Fruit fly (Drosophila melanogaster) whole organism, embryonic: Measurements from ENCODE around the gene isoQC.

Experiments
- Aef1 ChIP-seq: fragments of 200-800 bp; sonication (Bioruptor generic); IDR thresholded peaks from 3 replicates; pipeline ENCODE4 v1.3.6; 2022; ENCODE audit warnings: missing biosample characterization, missing genetic modification characterization
- Awh ChIP-seq: fragments of 200-800 bp; sonication (Bioruptor generic); IDR thresholded peaks from 2 replicates; pipeline ENCODE4, ENCODE4 v1.3.6; 2022; ENCODE audit warnings: missing biosample characterization, missing genetic modification characterization
- BEAF-32 ChIP-seq: fragments of 200-800 bp; sonication (Bioruptor generic); optimal IDR thresholded peaks from 3 replicates; lab custom pipeline; 2017; ENCODE audit warnings: missing biosample characterization, missing genetic modification characterization, mild to moderate bottlenecking, moderate library complexity, missing genetic modification reagents
- Bgb ChIP-seq: fragments of 200-800 bp; sonication (Bioruptor generic); IDR thresholded peaks from 2 replicates; pipeline ENCODE4 v1.3.6; 2022; ENCODE audit warnings: missing biosample characterization, missing genetic modification characterization; ENCODE audit not compliant: partially characterized antibody
- CG1024 ChIP-seq: fragments of 200-800 bp; sonication (Bioruptor generic); IDR thresholded peaks from 2 replicates; pipeline ENCODE4 v1.3.6; 2022; ENCODE audit warnings: missing biosample characterization, missing genetic modification characterization
- CG10565 ChIP-seq: fragments of 200-800 bp; sonication (Bioruptor generic); optimal IDR thresholded peaks from 3 replicates; lab custom pipeline; 2016; ENCODE audit warnings: missing biosample characterization, mild to moderate bottlenecking, missing genetic modification characterization
- CG12299 ChIP-seq: fragments of 200-800 bp; sonication (Bioruptor generic); optimal IDR thresholded peaks from 2 replicates; lab custom pipeline; 2018; ENCODE audit warnings: missing biosample characterization, mild to moderate bottlenecking, missing genetic modification characterization
- CG12659 ChIP-seq: fragments of 200-800 bp; sonication (Bioruptor generic); optimal IDR thresholded peaks from 3 replicates; lab custom pipeline; 2017; ENCODE audit warnings: mild to moderate bottlenecking, missing biosample characterization, missing genetic modification reagents, missing genetic modification characterization
- CG12769 ChIP-seq: fragments of 200-800 bp; sonication (Bioruptor generic); optimal IDR thresholded peaks from 2 replicates; lab custom pipeline; 2019; ENCODE audit warnings: missing biosample characterization, mild to moderate bottlenecking, missing genetic modification characterization, moderate library complexity
- CG12942 ChIP-seq: fragments of 200-800 bp; sonication (Bioruptor generic); optimal IDR thresholded peaks from 3 replicates; lab custom pipeline; 2016; ENCODE audit warnings: missing biosample characterization, missing genetic modification characterization
- CG13624 ChIP-seq: fragments of 200-800 bp; sonication (Bioruptor generic); optimal IDR thresholded peaks from 2 replicates; lab custom pipeline; 2016; ENCODE audit warnings: missing biosample characterization, missing genetic modification characterization
- CG14710 ChIP-seq: fragments of 200-800 bp; sonication (Bioruptor generic); optimal IDR thresholded peaks from 3 replicates; lab custom pipeline; 2019; ENCODE audit warnings: missing biosample characterization, mild to moderate bottlenecking, missing genetic modification characterization, moderate library complexity
- CG15601 ChIP-seq: fragments of 200-800 bp; sonication (Bioruptor generic); optimal IDR thresholded peaks from 3 replicates; lab custom pipeline; 2019; ENCODE audit warnings: missing biosample characterization, mild to moderate bottlenecking, missing genetic modification characterization, moderate library complexity
- CG18619 ChIP-seq: fragments of 200-800 bp; sonication (Bioruptor generic); optimal IDR thresholded peaks from 3 replicates; lab custom pipeline; 2017; ENCODE audit warnings: missing biosample characterization, mild to moderate bottlenecking, missing genetic modification characterization
- CG31365 ChIP-seq: fragments of 200-800 bp; sonication (Bioruptor generic); optimal IDR thresholded peaks from 2 replicates; lab custom pipeline; 2018; ENCODE audit warnings: missing biosample characterization, mild to moderate bottlenecking, missing genetic modification characterization
- CG4360 ChIP-seq: fragments of 200-800 bp; sonication (Bioruptor generic); IDR thresholded peaks from 2 replicates; pipeline ENCODE4 v1.3.6; 2022; ENCODE audit warnings: missing biosample characterization, missing genetic modification characterization
- CG4707 ChIP-seq: fragments of 200-800 bp; sonication (Bioruptor generic); optimal IDR thresholded peaks from 2 replicates; lab custom pipeline; 2018; ENCODE audit warnings: missing biosample characterization, mild to moderate bottlenecking, missing genetic modification characterization, moderate library complexity
- CG7556 ChIP-seq: fragments of 200-800 bp; sonication (Bioruptor generic); optimal IDR thresholded peaks from 2 replicates; lab custom pipeline; 2017; ENCODE audit warnings: missing biosample characterization, mild to moderate bottlenecking, missing genetic modification characterization
- CG8290 ChIP-seq, 3 experiments: fragments of 200-800 bp; sonication (Bioruptor generic); optimal IDR thresholded peaks; 2 replicates each; lab custom pipeline; 2016 to 2019; ENCODE audit warnings: missing biosample characterization in 3 of 3, missing genetic modification characterization in 3 of 3, mild to moderate bottlenecking in 2 of 3, moderate library complexity in 1 of 3
- CG9797 ChIP-seq: fragments of 200-800 bp; sonication (Bioruptor generic); optimal IDR thresholded peaks from 3 replicates; lab custom pipeline; 2018; ENCODE audit warnings: missing biosample characterization, mild to moderate bottlenecking, missing genetic modification characterization
- D19A ChIP-seq: fragments of 200-800 bp; optimal IDR thresholded peaks from 3 replicates; lab custom pipeline; 2019; ENCODE audit warnings: missing biosample characterization, mild to moderate bottlenecking, missing genetic modification characterization, moderate library complexity
- Deaf1 ChIP-seq: fragments of 200-800 bp; optimal IDR thresholded peaks from 3 replicates; lab custom pipeline; 2019; ENCODE audit warnings: missing biosample characterization, mild to moderate bottlenecking, missing genetic modification characterization, moderate library complexity
- E2f2 ChIP-seq: fragments of 200-800 bp; sonication (Bioruptor generic); IDR thresholded peaks from 2 replicates; pipeline ENCODE4 v1.3.6; 2022; ENCODE audit warnings: missing biosample characterization, missing genetic modification characterization
- Eip74EF ChIP-seq, 2 experiments: fragments of 200-800 bp in 1 of 2; fragments of >200 bp in 1 of 2; sonication (Bioruptor generic) in 1 of 2; optimal IDR thresholded peaks; 2 replicates each; lab custom pipeline; 2017 to 2019; ENCODE audit warnings: missing biosample characterization in 2 of 2, missing genetic modification characterization in 2 of 2, mild to moderate bottlenecking in 1 of 2, moderate library complexity in 1 of 2
- H2.0 ChIP-seq: fragments of 200-800 bp; sonication (Bioruptor generic); IDR thresholded peaks from 2 replicates; pipeline ENCODE4 v1.3.6; 2022; ENCODE audit warnings: missing biosample characterization, missing genetic modification characterization
- HmgZ ChIP-seq: fragments of 200-800 bp; sonication (Bioruptor generic); optimal IDR thresholded peaks from 2 replicates; lab custom pipeline; 2018; ENCODE audit warnings: missing biosample characterization, mild to moderate bottlenecking, missing genetic modification characterization
- Jarid2 ChIP-seq: fragments of 200-800 bp; sonication (Bioruptor generic); optimal IDR thresholded peaks from 3 replicates; lab custom pipeline; 2017; ENCODE audit warnings: mild to moderate bottlenecking, missing biosample characterization, missing genetic modification reagents, missing genetic modification characterization
- Lim3 ChIP-seq: fragments of 200-800 bp; sonication (Bioruptor generic); IDR thresholded peaks from 2 replicates; pipeline ENCODE4 v1.3.6; 2022; ENCODE audit warnings: missing biosample characterization, missing genetic modification characterization
- MBD-R2 ChIP-seq: fragments of 200-800 bp; sonication (Bioruptor generic); IDR thresholded peaks from 2 replicates; pipeline ENCODE4 v1.3.6; 2022; ENCODE audit warnings: missing biosample characterization, missing genetic modification characterization
- MESR4 ChIP-seq: fragments of 200-800 bp; sonication (Bioruptor generic); optimal IDR thresholded peaks from 2 replicates; lab custom pipeline; 2018; ENCODE audit warnings: missing biosample characterization, mild to moderate bottlenecking, missing genetic modification characterization, moderate library complexity
- Myb ChIP-seq: fragments of 200-800 bp; sonication (Bioruptor generic); optimal IDR thresholded peaks from 2 replicates; lab custom pipeline; 2016; ENCODE audit warnings: missing biosample characterization, missing genetic modification characterization
- Pdp1 ChIP-seq, 2 experiments: fragments of 200-800 bp; sonication (Bioruptor generic); optimal IDR thresholded peaks; 3 replicates each; lab custom pipeline; 2016; ENCODE audit warnings: missing biosample characterization in 2 of 2, missing genetic modification characterization in 2 of 2, mild to moderate bottlenecking in 1 of 2, moderate library complexity in 1 of 2
- Sry-β ChIP-seq: fragments of 200-800 bp; sonication (Bioruptor generic); optimal IDR thresholded peaks from 2 replicates; lab custom pipeline; 2018; ENCODE audit warnings: missing biosample characterization, mild to moderate bottlenecking, missing genetic modification characterization, moderate library complexity
- Xrp1 ChIP-seq: fragments of 200-800 bp; sonication (Bioruptor generic); IDR thresholded peaks from 2 replicates; pipeline ENCODE4 v1.3.6; 2022; ENCODE audit warnings: missing biosample characterization, missing genetic modification characterization
- YL-1 ChIP-seq: fragments of 200-800 bp; sonication (Bioruptor generic); optimal IDR thresholded peaks from 3 replicates; lab custom pipeline; 2017; ENCODE audit warnings: missing biosample characterization, mild to moderate bottlenecking, missing genetic modification characterization
- amos ChIP-seq: fragments of 200-800 bp; sonication (Bioruptor generic); IDR thresholded peaks from 2 replicates; pipeline ENCODE4 v1.3.6; 2022; ENCODE audit warnings: missing biosample characterization, missing genetic modification characterization; ENCODE audit not compliant: partially characterized antibody
- chinmo ChIP-seq: fragments of 200-800 bp; sonication (Bioruptor generic); IDR thresholded peaks from 4 replicates; pipeline ENCODE4 v1.3.6; 2022; ENCODE audit warnings: missing biosample characterization, missing genetic modification characterization; ENCODE audit not compliant: partially characterized antibody
- dmrt99B ChIP-seq: fragments of 200-800 bp; sonication (Bioruptor generic); optimal IDR thresholded peaks from 2 replicates; lab custom pipeline; 2018; ENCODE audit warnings: missing biosample characterization, mild to moderate bottlenecking, missing genetic modification characterization, moderate library complexity
- gfzf ChIP-seq: fragments of 200-800 bp; sonication (Bioruptor generic); optimal IDR thresholded peaks from 2 replicates; lab custom pipeline; 2016; ENCODE audit warnings: missing biosample characterization, mild to moderate bottlenecking, missing genetic modification characterization, moderate library complexity
- nom ChIP-seq: fragments of 200-800 bp; sonication (Bioruptor generic); optimal IDR thresholded peaks from 2 replicates; lab custom pipeline; 2017; ENCODE audit warnings: missing biosample characterization, missing genetic modification characterization, mild to moderate bottlenecking, moderate library complexity, missing genetic modification reagents
- onecut ChIP-seq: fragments of 200-800 bp; sonication (Bioruptor generic); IDR thresholded peaks from 2 replicates; pipeline ENCODE4 v1.3.6; 2022; ENCODE audit warnings: missing biosample characterization, missing genetic modification characterization
- psq ChIP-seq: fragments of 200-800 bp; sonication (Bioruptor generic); optimal IDR thresholded peaks from 2 replicates; lab custom pipeline; 2017; ENCODE audit warnings: missing biosample characterization, missing genetic modification characterization
- pzg ChIP-seq: fragments of 200-800 bp; sonication (Bioruptor generic); optimal IDR thresholded peaks from 3 replicates; lab custom pipeline; 2018; ENCODE audit warnings: missing biosample characterization, mild to moderate bottlenecking, missing genetic modification characterization, moderate library complexity
- sens ChIP-seq: fragments of 200-800 bp; sonication (Bioruptor generic); peaks from one replicate; lab custom pipeline; 2016; ENCODE audit warnings: missing biosample characterization, missing genetic modification characterization
- shn ChIP-seq: fragments of 200-800 bp; sonication (Bioruptor generic); optimal IDR thresholded peaks from 3 replicates; lab custom pipeline; 2016; ENCODE audit warnings: missing biosample characterization, missing genetic modification characterization
- trem ChIP-seq: fragments of 200-800 bp; optimal IDR thresholded peaks from 3 replicates; lab custom pipeline; 2019; ENCODE audit warnings: missing biosample characterization, mild to moderate bottlenecking, missing genetic modification characterization, moderate library complexity
- wek ChIP-seq: fragments of 200-800 bp; sonication (Bioruptor generic); optimal IDR thresholded peaks from 3 replicates; lab custom pipeline; 2018; ENCODE audit warnings: missing biosample characterization, mild to moderate bottlenecking, missing genetic modification characterization, moderate library complexity

Gene isoQC

dm6 chr3L:20518805-20519503, 44.7 kb downstream of the isoQC start, which contains the start of gene BNIP3:
Gene BNIP3, minus strand, starts transcription at chr3L:20519393.
- TF ChIP-seq chinmo (GFP tag; lab: Robert Waterston, UW), result peak; percentile 85; the same call in 2 of the 4 replicates
- TF ChIP-seq CG18619 (GFP tag; lab: Kevin White, UChicago), result peak; percentile 27
- TF ChIP-seq CG12299 (tag; lab: Kevin White, UChicago), result peak; percentile 8
- TF ChIP-seq D19A (tag; lab: Kevin White, UChicago), result no peak
- TF ChIP-seq Deaf1, result peak; percentile 66
- no peak for TF ChIP-seq Xrp1 (GFP tag; lab: Robert Waterston, UW)
- TF ChIP-seq E2f2 (GFP tag; lab: Robert Waterston, UW), result peak; percentile 85
- TF ChIP-seq MBD-R2 (GFP tag; lab: Robert Waterston, UW), result peak; percentile 23; the same call in 1 of the 2 replicates
- TF ChIP-seq CG13624 (GFP tag; lab: Kevin White, UChicago), result peak; percentile 95
- no peak for TF ChIP-seq CG12942 (GFP tag; lab: Kevin White, UChicago)
- no peak for TF ChIP-seq CG4707 (GFP tag; lab: Kevin White, UChicago)
- TF ChIP-seq pzg (GFP tag; lab: Kevin White, UChicago), result peak; percentile 80
- peak; percentile 24 for TF ChIP-seq Jarid2
- peak; percentile 53 for TF ChIP-seq CG12659 (GFP tag; lab: Kevin White, UChicago)
- TF ChIP-seq CG4360 (GFP tag; lab: Robert Waterston, UW), result peak; percentile 72
- no peak for TF ChIP-seq CG7556
- peak; percentile 23; the same call in 1 of the 3 replicates for TF ChIP-seq Aef1
- peak; percentile 11 for TF ChIP-seq CG15601 (tag; lab: Kevin White, UChicago)
- no peak for TF ChIP-seq H2.0 (GFP tag; lab: Robert Waterston, UW)
- no peak for TF ChIP-seq Awh (GFP tag; lab: Robert Waterston, UW)
- TF ChIP-seq CG31365 (tag; lab: Kevin White, UChicago), result peak; percentile 8
- TF ChIP-seq Pdp1 (GFP tag; optimal IDR thresholded peaks at IDR 0.05; lab: Kevin White, UChicago), result no peak
- TF ChIP-seq onecut (GFP tag; lab: Robert Waterston, UW), result peak; percentile 13; the same call in 1 of the 2 replicates
- TF ChIP-seq BEAF-32 (GFP tag; lab: Kevin White, UChicago), result peak; percentile 40
- TF ChIP-seq YL-1 (GFP tag; lab: Kevin White, UChicago), result peak; percentile 93
- TF ChIP-seq Myb, result peak; percentile 95
- peak; percentile 58 for TF ChIP-seq psq (GFP tag; lab: Kevin White, UChicago)
- TF ChIP-seq amos, result peak; percentile 41; the same call in 1 of the 2 replicates
- peak in 1 of 2 experiments; percentile 21 for TF ChIP-seq Eip74EF (GFP tag; optimal IDR thresholded peaks at IDR 0.05; lab: Kevin White, UChicago)
- TF ChIP-seq CG14710 (tag; lab: Kevin White, UChicago), result peak; percentile 34
- TF ChIP-seq CG12769, result peak; percentile 3
- no peak for TF ChIP-seq Lim3 (GFP tag; lab: Robert Waterston, UW)
- TF ChIP-seq trem (tag; lab: Kevin White, UChicago), result peak; percentile 55
- TF ChIP-seq gfzf (GFP tag; lab: Kevin White, UChicago), result peak; percentile 82
- TF ChIP-seq dmrt99B (tag; lab: Kevin White, UChicago), result peak; percentile 13
- TF ChIP-seq CG10565 (GFP tag; lab: Kevin White, UChicago), result no peak
- peak; percentile 47 for TF ChIP-seq HmgZ (tag; lab: Kevin White, UChicago)
- TF ChIP-seq sens (GFP tag; lab: Kevin White, UChicago), result peak; percentile 46
- peak; percentile 36; the same call in 1 of the 2 replicates for TF ChIP-seq Bgb (GFP tag; lab: Robert Waterston, UW)
- TF ChIP-seq CG1024 (GFP tag; lab: Robert Waterston, UW), result peak; percentile 6; the same call in 1 of the 2 replicates
- TF ChIP-seq MESR4 (GFP tag; lab: Kevin White, UChicago), result peak; percentile 84
- TF ChIP-seq CG8290 (GFP tag; optimal IDR thresholded peaks at IDR 0.05; lab: Kevin White, UChicago), result no peak
- peak in 1 of 2 experiments; percentile 68 for TF ChIP-seq CG8290 (tag; optimal IDR thresholded peaks at IDR 0.05; lab: Kevin White, UChicago)
- no peak for TF ChIP-seq shn (GFP tag; lab: Kevin White, UChicago)
- peak; percentile 20 for TF ChIP-seq nom (GFP tag; lab: Kevin White, UChicago)
- TF ChIP-seq CG9797 (GFP tag; lab: Kevin White, UChicago), result peak; percentile 73
- TF ChIP-seq Sry-β (GFP tag; lab: Kevin White, UChicago), result peak; percentile 42
- peak; percentile 3 for TF ChIP-seq wek (GFP tag; lab: Kevin White, UChicago)
